Fruit fly (Drosophila melanogaster): Measurements from ENCODE around the gene ACXD.

Gene ACXD

dm6 chr3L:2237543-2238233 is at the start of gene ACXD:
ACXD (plus strand) TSS chr3L:2237608.
- TF ChIP-seq CG11695 (GFP tag; IDR thresholded peaks at IDR 0.05) = no peak
- peak; percentile 95 for TF ChIP-seq exex (tag; optimal IDR thresholded peaks at IDR 0.05)
- no peak for TF ChIP-seq CG11504 (tag; optimal IDR thresholded peaks at IDR 0.05)
- TF ChIP-seq tx (GFP tag; optimal IDR thresholded peaks at IDR 0.05) = no peak
- no peak for TF ChIP-seq pan (optimal IDR thresholded peaks at IDR 0.05)
- TF ChIP-seq pan (GFP tag; optimal IDR thresholded peaks at IDR 0.05 in 1 of 2, IDR thresholded peaks at IDR 0.05 in 1 of 2) = peak in 1 of 2 experiments; percentile 32
- peak; percentile 6 for TF ChIP-seq Hey (tag; optimal IDR thresholded peaks at IDR 0.05)
- peak; percentile 47 for TF ChIP-seq sug (tag; optimal IDR thresholded peaks at IDR 0.05)
- TF ChIP-seq Deaf1 (tag; optimal IDR thresholded peaks at IDR 0.05) = peak; percentile 59
- peak; percentile 4 for TF ChIP-seq mirr (GFP tag; optimal IDR thresholded peaks at IDR 0.05)
- TF ChIP-seq CG17359 (tag; optimal IDR thresholded peaks at IDR 0.05) = no peak
- TF ChIP-seq crol (GFP tag; IDR thresholded peaks at IDR 0.05) = 0 out of 2 replicates have a peak, but pooled peaks have one; percentile 14
- TF ChIP-seq CG3847 (GFP tag; IDR thresholded peaks at IDR 0.05) = no peak
- TF ChIP-seq CG34376 (GFP tag; optimal IDR thresholded peaks at IDR 0.05) = peak; percentile 66
- no peak for TF ChIP-seq sr (GFP tag; IDR thresholded peaks at IDR 0.05)
- peak; percentile 73 for TF ChIP-seq lab (GFP tag; optimal IDR thresholded peaks at IDR 0.05)
- no peak for TF ChIP-seq pita (GFP tag; optimal IDR thresholded peaks at IDR 0.05)
- 0 out of 2 replicates have a peak, but pooled peaks have one; percentile 27 for TF ChIP-seq Nf-YA (GFP tag; IDR thresholded peaks at IDR 0.05)
- 0 out of 3 replicates have a peak, but pooled peaks have one; percentile 1 for TF ChIP-seq row (GFP tag; IDR thresholded peaks at IDR 0.05)
- TF ChIP-seq CG7745 (tag; optimal IDR thresholded peaks at IDR 0.05) = peak; percentile 88
- TF ChIP-seq Dbx (GFP tag; IDR thresholded peaks at IDR 0.05) = no peak
- no peak for TF ChIP-seq gcm2 (GFP tag; optimal IDR thresholded peaks at IDR 0.05)
- TF ChIP-seq Jarid2 (GFP tag; optimal IDR thresholded peaks at IDR 0.05) = peak; percentile 72
- TF ChIP-seq CG17802 (tag; optimal IDR thresholded peaks at IDR 0.05) = no peak
- TF ChIP-seq lola (GFP tag; optimal IDR thresholded peaks at IDR 0.05) = no peak
- no peak for TF ChIP-seq Xrp1 (GFP tag; IDR thresholded peaks at IDR 0.05)
- TF ChIP-seq prd (optimal IDR thresholded peaks at IDR 0.05) = no peak
- no peak for TF ChIP-seq prd (GFP tag; IDR thresholded peaks at IDR 0.05)
- 0 out of 3 replicates have a peak, but pooled peaks have one; percentile 20 for TF ChIP-seq CG7963 (GFP tag; IDR thresholded peaks at IDR 0.05; ENCODE audit: partially characterized antibody)
- TF ChIP-seq Mes4 (GFP tag; optimal IDR thresholded peaks at IDR 0.05) = no peak
- 0 out of 3 replicates have a peak, but pooled peaks have one; percentile 12 for TF ChIP-seq z (GFP tag; IDR thresholded peaks at IDR 0.05)
- TF ChIP-seq sd (tag; optimal IDR thresholded peaks at IDR 0.05) = peak; percentile 14
- peak; percentile 71 for TF ChIP-seq CG5180 (GFP tag; optimal IDR thresholded peaks at IDR 0.05)
- TF ChIP-seq vnd (GFP tag; IDR thresholded peaks at IDR 0.05; ENCODE audit: partially characterized antibody) = peak; percentile 44; the same call in 1 of the 3 replicates
- peak; percentile 66 for TF ChIP-seq GATAe (GFP tag; conservative IDR thresholded peaks at IDR 0.05)
- TF ChIP-seq cwo (GFP tag; optimal IDR thresholded peaks at IDR 0.05) = peak; percentile 9
- TF ChIP-seq CG10543 (GFP tag; optimal IDR thresholded peaks at IDR 0.05) = peak; percentile 43
- peak; percentile 28 for TF ChIP-seq Ets65A (GFP tag)

- TF ChIP-seq grn (GFP tag; optimal IDR thresholded peaks at IDR 0.05) (peak; percentile 41), tna (GFP tag; IDR thresholded peaks at IDR 0.05; ENCODE audit: partially characterized antibody) (no peak), Doc3 (GFP tag; IDR thresholded peaks at IDR 0.05; ENCODE audit: partially characterized antibody) (no peak), Dfd (GFP tag; optimal IDR thresholded peaks at IDR 0.05) (no peak), bab2 (GFP tag; optimal IDR thresholded peaks at IDR 0.05) (no peak), cwo (GFP tag; optimal IDR thresholded peaks at IDR 0.05) (no peak), Optix (GFP tag; IDR thresholded peaks at IDR 0.05) (no peak), mld (GFP tag; IDR thresholded peaks at IDR 0.05; ENCODE audit: partially characterized antibody) (no peak), esg (GFP tag; conservative IDR thresholded peaks at IDR 0.05) (no peak), CG10267 (tag; optimal IDR thresholded peaks at IDR 0.05) (no peak), CG8089 (GFP tag; optimal IDR thresholded peaks at IDR 0.05) (no peak), grau (tag; optimal IDR thresholded peaks at IDR 0.05) (no peak), Hey (tag; optimal IDR thresholded peaks at IDR 0.05) (peak; percentile 74), sug (tag; optimal IDR thresholded peaks at IDR 0.05) (no peak), fd64A (GFP tag; optimal IDR thresholded peaks at IDR 0.05) (no peak), otp (GFP tag; IDR thresholded peaks at IDR 0.05) (no peak)
These were observed 45.9 kb upstream of the ACXD start for dm6 chr3L:2191512-2191911.
